Fruit fly (Drosophila melanogaster) whole organism, prepupa: ENCODE results near the gene CG33090.

Experiments used
- CG10631 ChIP-seq: fragments of 200-800 bp; sonication (Bioruptor generic); optimal IDR thresholded peaks from 2 replicates; lab custom pipeline; 2016; ENCODE audit warnings: missing biosample characterization, missing genetic modification characterization
- CG11762 ChIP-seq: fragments of 200-800 bp; sonication (Bioruptor generic); optimal IDR thresholded peaks from 3 replicates; lab custom pipeline; 2016; ENCODE audit warnings: missing biosample characterization, missing genetic modification characterization; ENCODE audit not compliant: insufficient read depth
- CG32006 ChIP-seq: fragments of 200-800 bp; sonication (Bioruptor generic); optimal IDR thresholded peaks from 3 replicates; lab custom pipeline; 2017; ENCODE audit warnings: missing biosample characterization, mild to moderate bottlenecking, missing genetic modification characterization
- CG8319 ChIP-seq: fragments of 200-800 bp; sonication (Bioruptor generic); optimal IDR thresholded peaks from 3 replicates; lab custom pipeline; 2016; ENCODE audit warnings: missing biosample characterization, missing genetic modification characterization
- Hr39 ChIP-seq: fragments of 200-800 bp; sonication (Bioruptor generic); optimal IDR thresholded peaks from 2 replicates; lab custom pipeline; 2016; ENCODE audit warnings: missing biosample characterization, missing genetic modification characterization
- Hr4 ChIP-seq: fragments of 200-800 bp; sonication (Bioruptor generic); optimal IDR thresholded peaks from 3 replicates; lab custom pipeline; 2016; ENCODE audit warnings: missing biosample characterization, missing genetic modification characterization
- achi ChIP-seq: fragments of 200-800 bp; sonication (Bioruptor generic); optimal IDR thresholded peaks from 3 replicates; lab custom pipeline; 2016; ENCODE audit warnings: missing biosample characterization, missing genetic modification characterization
- salr ChIP-seq, 2 experiments: fragments of 200-800 bp; sonication (Bioruptor generic); optimal IDR thresholded peaks; 3 replicates each; lab custom pipeline; 2016 to 2018; ENCODE audit warnings: missing biosample characterization in 2 of 2, missing genetic modification characterization in 2 of 2, mild to moderate bottlenecking in 1 of 2
- spab ChIP-seq: fragments of 200-800 bp; sonication (Bioruptor generic); optimal IDR thresholded peaks from 2 replicates; lab custom pipeline; 2017; ENCODE audit warnings: missing biosample characterization, mild to moderate bottlenecking, missing genetic modification characterization, missing genetic modification reagents

dm6 chr2L:14367274-14367669 is 33.3 kb downstream of the CG33090 start:
- TF ChIP-seq salr (GFP tag; optimal IDR thresholded peaks at IDR 0.05; lab: Kevin White, UChicago) (peak in 1 of 2 experiments; percentile 77), achi (GFP tag; lab: Kevin White, UChicago) (peak; percentile 17), CG10631 (GFP tag; lab: Kevin White, UChicago) (peak; percentile 41), Hr4 (GFP tag; lab: Kevin White, UChicago) (peak; percentile 87), CG8319 (GFP tag; lab: Kevin White, UChicago) (peak; percentile 25), CG32006 (GFP tag; lab: Kevin White, UChicago) (peak; percentile 67), CG11762 (GFP tag; lab: Kevin White, UChicago) (peak; percentile 71), Hr39 (GFP tag; lab: Kevin White, UChicago) (peak; percentile 22), spab (GFP tag; lab: Kevin White, UChicago) (peak; percentile 75)
